Worm (Caenorhabditis elegans) whole organism, L1 larva: Measurements from ENCODE around the gene nlp-56.

ENCODE experiments used
- ama-1 ChIP-seq: fragments of 150-350 bp; optimal IDR thresholded peaks from 2 replicates; lab custom pipeline; 2014
- ces-1 ChIP-seq: fragments of 150-350 bp; optimal IDR thresholded peaks from 2 replicates; lab custom pipeline; 2014; ENCODE audit warnings: missing biosample characterization, missing genetic modification reagents, missing genetic modification characterization
- elt-3 ChIP-seq, 6 experiments: fragments of 150-350 bp in 1 of 6; sonication (generic microtip); optimal IDR thresholded peaks; 2 replicates each; lab custom pipeline; 2017 to 2018; ENCODE audit warnings: missing biosample characterization in 6 of 6, missing genetic modification characterization in 6 of 6, inconsistent platforms in 1 of 6
- fkh-10 ChIP-seq: sonication (generic microtip); optimal IDR thresholded peaks from 2 replicates; lab custom pipeline; 2017; ENCODE audit warnings: missing biosample characterization, missing genetic modification reagents, missing genetic modification characterization
- fos-1 ChIP-seq: fragments of 150-350 bp; optimal IDR thresholded peaks from 2 replicates; lab custom pipeline; 2014; ENCODE audit warnings: missing biosample characterization, missing genetic modification characterization
- nhr-11 ChIP-seq: fragments of 150-350 bp; optimal IDR thresholded peaks from 2 replicates; lab custom pipeline; 2014; ENCODE audit warnings: missing biosample characterization, missing genetic modification characterization
- nhr-237 ChIP-seq: fragments of 150-350 bp; optimal IDR thresholded peaks from 2 replicates; lab custom pipeline; 2014; ENCODE audit warnings: missing biosample characterization, missing genetic modification characterization
- ztf-11 ChIP-seq, 2 experiments: sonication (generic microtip); optimal IDR thresholded peaks; 2 replicates each; lab custom pipeline; 2016 to 2017; ENCODE audit warnings: missing genetic modification characterization in 2 of 2, missing biosample characterization in 1 of 2, missing compliant biosample characterization in 1 of 2

DNA sequence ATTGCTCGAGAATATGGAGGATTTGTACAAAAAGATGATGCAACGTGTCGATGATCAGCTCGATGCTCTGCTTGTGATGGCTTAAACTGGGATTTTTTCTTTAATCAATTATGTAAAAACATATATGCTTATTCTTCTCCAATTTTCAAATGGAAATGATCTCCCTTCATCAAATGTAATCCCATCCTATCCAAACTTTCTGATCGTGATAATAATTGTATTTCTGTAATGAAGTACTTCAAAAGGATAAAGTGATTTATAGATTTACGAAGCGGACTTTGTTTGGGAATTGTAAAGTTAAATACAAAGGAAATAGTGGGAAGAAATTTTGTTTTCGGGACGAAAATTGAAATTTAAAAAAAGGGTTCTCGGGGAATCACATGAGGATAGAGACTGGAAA, 6.0 kb upstream of the nlp-56 start:
- TF ChIP-seq fos-1 (no peak), nhr-237 (tag; lab: Kevin White, UChicago) (no peak), ces-1 (GFP tag; lab: Kevin White, UChicago) (no peak), ama-1 (lab: Kevin White, UChicago) (no peak), ztf-11 (tag; optimal IDR thresholded peaks at IDR 0.05; lab: Kevin White, UChicago) (no peak), elt-3 (tag; optimal IDR thresholded peaks at IDR 0.05; lab: Kevin White, UChicago) (no peak), fkh-10 (GFP tag; lab: Kevin White, UChicago) (no peak), nhr-11 (tag; lab: Kevin White, UChicago) (no peak)
